Fruit fly (Drosophila melanogaster): ENCODE data around the gene dos.
A peak's percentile ranks its signal among the peaks of the same experiment; 100 is the strongest.

Gene dos

dm6 chr3L:2554118-2554814 lies 34.9 kb upstream of the dos start, which contains the start of gene Spn (continued):
- TF ChIP-seq D (optimal IDR thresholded peaks at IDR 0.05) (no peak), D (GFP tag; optimal IDR thresholded peaks at IDR 0.05) (no peak), sima (GFP tag; optimal IDR thresholded peaks at IDR 0.05) (no peak), CG6654 (GFP tag; optimal IDR thresholded peaks at IDR 0.05) (no peak), crp (GFP tag; optimal IDR thresholded peaks at IDR 0.05) (no peak), exex (tag; optimal IDR thresholded peaks at IDR 0.05) (peak; percentile 13), z (GFP tag; IDR thresholded peaks at IDR 0.05) (no peak), wek (GFP tag; optimal IDR thresholded peaks at IDR 0.05) (no peak), insv (GFP tag; optimal IDR thresholded peaks at IDR 0.05) (peak in 1 of 2 experiments; percentile 25), CG16863 (GFP tag; optimal IDR thresholded peaks at IDR 0.05) (no peak), CG8290 (GFP tag; optimal IDR thresholded peaks at IDR 0.05) (no peak), CG8290 (tag; optimal IDR thresholded peaks at IDR 0.05) (no peak), HmgZ (tag; optimal IDR thresholded peaks at IDR 0.05) (peak; percentile 70), row (GFP tag; IDR thresholded peaks at IDR 0.05) (peak; percentile 72; the same call in 1 of the 3 replicates), CG8478 (optimal IDR thresholded peaks at IDR 0.05) (no peak), CG9727 (GFP tag; optimal IDR thresholded peaks at IDR 0.05) (no peak), sens (GFP tag) (peak; percentile 90), nom (GFP tag; optimal IDR thresholded peaks at IDR 0.05) (peak; percentile 31), tup (GFP tag; optimal IDR thresholded peaks at IDR 0.05) (no peak), Sox100B (GFP tag; optimal IDR thresholded peaks at IDR 0.05) (no peak), pum (GFP tag; optimal IDR thresholded peaks at IDR 0.05) (no peak), tin (GFP tag; optimal IDR thresholded peaks at IDR 0.05) (no peak), CG10979 (tag; optimal IDR thresholded peaks at IDR 0.05) (no peak), CG7963 (GFP tag; IDR thresholded peaks at IDR 0.05; ENCODE audit: partially characterized antibody) (peak; percentile 92), Hr3 (GFP tag; optimal IDR thresholded peaks at IDR 0.05) (no peak), en (GFP tag; optimal IDR thresholded peaks at IDR 0.05) (no peak), mld (GFP tag; IDR thresholded peaks at IDR 0.05; ENCODE audit: partially characterized antibody) (peak; percentile 93), CG14014 (GFP tag; IDR thresholded peaks at IDR 0.05) (no peak; the same call in 1 of the 2 replicates), pros (GFP tag; optimal IDR thresholded peaks at IDR 0.05) (no peak), Ravus (GFP tag; IDR thresholded peaks at IDR 0.05) (no peak), MTF-1 (GFP tag; optimal IDR thresholded peaks at IDR 0.05; ENCODE audit: borderline replicate concordance) (no peak), zfh2 (GFP tag; optimal IDR thresholded peaks at IDR 0.05) (peak; percentile 27), CG8281 (tag; optimal IDR thresholded peaks at IDR 0.05) (no peak), Dbx (GFP tag; IDR thresholded peaks at IDR 0.05) (peak; percentile 63; the same call in 2 of the 3 replicates), CG16815 (GFP tag; optimal IDR thresholded peaks at IDR 0.05) (no peak), Oaz (GFP tag; IDR thresholded peaks at IDR 0.05) (no peak), B-H2 (GFP tag; optimal IDR thresholded peaks at IDR 0.05) (peak; percentile 30), CG42726 (GFP tag; IDR thresholded peaks at IDR 0.05; ENCODE audit: partially characterized antibody) (peak; percentile 98), Taf1 (GFP tag; IDR thresholded peaks at IDR 0.05) (no peak), CG8924 (tag; optimal IDR thresholded peaks at IDR 0.05) (peak; percentile 32), Ptx1 (GFP tag; IDR thresholded peaks at IDR 0.05) (no peak), CG9932 (GFP tag; IDR thresholded peaks at IDR 0.05) (no peak), luna (GFP tag; optimal IDR thresholded peaks at IDR 0.05) (no peak), rib (GFP tag; IDR thresholded peaks at IDR 0.05) (peak; percentile 29; the same call in 1 of the 2 replicates), E2f2 (GFP tag; IDR thresholded peaks at IDR 0.05) (peak; percentile 94), gt (GFP tag; IDR thresholded peaks at IDR 0.05) (no peak), Elba2 (GFP tag; optimal IDR thresholded peaks at IDR 0.05) (no peak), pb (GFP tag; optimal IDR thresholded peaks at IDR 0.05) (no peak), cato (GFP tag; optimal IDR thresholded peaks at IDR 0.05; ENCODE audit: borderline replicate concordance) (no peak), CG7786 (GFP tag; optimal IDR thresholded peaks at IDR 0.05) (no peak), CG43689 (GFP tag; IDR thresholded peaks at IDR 0.05) (no peak)
